Worm (Caenorhabditis elegans): ENCODE results near the gene agr-1.

ce11 chrII:6824524-6824923, 49.5 kb upstream of the agr-1 start:
- TF ChIP-seq snpc-4 (tag; optimal IDR thresholded peaks at IDR 0.05): no peak
- TF ChIP-seq ces-1 (GFP tag; optimal IDR thresholded peaks at IDR 0.05): no peak
- TF ChIP-seq pha-4 (tag; optimal IDR thresholded peaks at IDR 0.05): no peak
- no peak for TF ChIP-seq nhr-12 (tag; optimal IDR thresholded peaks at IDR 0.05)
- no peak for TF ChIP-seq ham-2 (GFP tag; optimal IDR thresholded peaks at IDR 0.05)
- TF ChIP-seq ztf-11 (tag; optimal IDR thresholded peaks at IDR 0.05): no peak
- TF ChIP-seq nhr-76 (tag; optimal IDR thresholded peaks at IDR 0.05): no peak
- no peak for TF ChIP-seq mep-1 (tag; optimal IDR thresholded peaks at IDR 0.05)
